Fruit fly (Drosophila melanogaster): ENCODE measurements around the gene Madm.

The Madm gene

dm6 chr3R:5733181-5733580, 9.1 kb upstream of the Madm start, which contains the start of gene CG1239 (continued):
- TF ChIP-seq bcd (GFP tag; optimal IDR thresholded peaks at IDR 0.05) (no peak), CG9727 (GFP tag; optimal IDR thresholded peaks at IDR 0.05) (no peak), corto (GFP tag; optimal IDR thresholded peaks at IDR 0.05) (no peak), CG14667 (GFP tag; IDR thresholded peaks at IDR 0.05) (no peak), cg (GFP tag; optimal IDR thresholded peaks at IDR 0.05) (no peak), Atf-2 (GFP tag; optimal IDR thresholded peaks at IDR 0.05) (no peak), dpn (GFP tag; optimal IDR thresholded peaks at IDR 0.05) (no peak), CoRest (tag; optimal IDR thresholded peaks at IDR 0.05) (peak; percentile 21), CG31365 (tag; optimal IDR thresholded peaks at IDR 0.05) (no peak), CG16813 (GFP tag; IDR thresholded peaks at IDR 0.05; ENCODE audit: partially characterized antibody) (0 out of 3 replicates have a peak, but pooled peaks have one; percentile 27), sna (GFP tag; IDR thresholded peaks at IDR 0.05; ENCODE audit: partially characterized antibody) (no peak), bbx (GFP tag; IDR thresholded peaks at IDR 0.05; ENCODE audit: partially characterized antibody) (no peak), sens-2 (GFP tag; IDR thresholded peaks at IDR 0.05) (no peak), CG2202 (tag; optimal IDR thresholded peaks at IDR 0.05) (no peak), fru (optimal IDR thresholded peaks at IDR 0.05) (no peak), Mrtf (GFP tag; IDR thresholded peaks at IDR 0.05) (no peak), CG7745 (tag; optimal IDR thresholded peaks at IDR 0.05) (no peak), Dad (GFP tag; optimal IDR thresholded peaks at IDR 0.05) (no peak), bab2 (GFP tag; optimal IDR thresholded peaks at IDR 0.05) (no peak), Gsc (GFP tag; IDR thresholded peaks at IDR 0.05) (no peak), pho (GFP tag; optimal IDR thresholded peaks at IDR 0.05) (no peak), CG17568 (GFP tag; optimal IDR thresholded peaks at IDR 0.05) (no peak), CG8290 (GFP tag; optimal IDR thresholded peaks at IDR 0.05) (no peak), CG8290 (tag; optimal IDR thresholded peaks at IDR 0.05) (no peak), Nf-YA (GFP tag; IDR thresholded peaks at IDR 0.05) (no peak), CG7372 (GFP tag; IDR thresholded peaks at IDR 0.05) (no peak), crp (GFP tag; optimal IDR thresholded peaks at IDR 0.05) (peak in 1 of 2 experiments; percentile 58), ap (GFP tag; IDR thresholded peaks at IDR 0.05) (no peak), Oaz (GFP tag; IDR thresholded peaks at IDR 0.05) (no peak), CG11723 (GFP tag; optimal IDR thresholded peaks at IDR 0.05) (no peak), D (optimal IDR thresholded peaks at IDR 0.05) (no peak), D (GFP tag; optimal IDR thresholded peaks at IDR 0.05) (no peak), pzg (GFP tag; optimal IDR thresholded peaks at IDR 0.05) (peak; percentile 39), tx (GFP tag; optimal IDR thresholded peaks at IDR 0.05) (no peak), CG2712 (tag; optimal IDR thresholded peaks at IDR 0.05) (peak; percentile 31), pan (optimal IDR thresholded peaks at IDR 0.05) (no peak), pan (GFP tag; optimal IDR thresholded peaks at IDR 0.05 in 1 of 2, IDR thresholded peaks at IDR 0.05 in 1 of 2) (no peak), CG10654 (GFP tag; optimal IDR thresholded peaks at IDR 0.05) (no peak), CG1603 (tag; optimal IDR thresholded peaks at IDR 0.05) (no peak), fd102C (GFP tag; optimal IDR thresholded peaks at IDR 0.05) (no peak), ac (GFP tag; optimal IDR thresholded peaks at IDR 0.05) (no peak), CG10565 (GFP tag; optimal IDR thresholded peaks at IDR 0.05) (no peak), Ptx1 (GFP tag; IDR thresholded peaks at IDR 0.05) (no peak), CG6791 (GFP tag; IDR thresholded peaks at IDR 0.05; ENCODE audit: partially characterized antibody) (no peak), rib (GFP tag; IDR thresholded peaks at IDR 0.05) (no peak), prd (optimal IDR thresholded peaks at IDR 0.05) (no peak), prd (GFP tag; IDR thresholded peaks at IDR 0.05) (no peak), E2f2 (GFP tag; IDR thresholded peaks at IDR 0.05) (no peak), ro (GFP tag; IDR thresholded peaks at IDR 0.05) (no peak), CG12659 (GFP tag; optimal IDR thresholded peaks at IDR 0.05) (peak; percentile 50), CG34422 (GFP tag; IDR thresholded peaks at IDR 0.05) (no peak), Elba2 (GFP tag; optimal IDR thresholded peaks at IDR 0.05) (no peak), CG16779 (GFP tag; IDR thresholded peaks at IDR 0.05) (no peak), CG11456 (GFP tag; IDR thresholded peaks at IDR 0.05) (no peak)

Measured in whole organism, embryonic.